Fruit fly (Drosophila melanogaster) whole organism, embryonic: ENCODE results near the gene r-cup.
A peak's percentile ranks its signal among the peaks of the same experiment; 100 is the strongest.

Experiments
- Atf6 ChIP-seq: fragments of 200-800 bp; sonication (Bioruptor generic); IDR thresholded peaks from 2 replicates; pipeline ENCODE4 v1.3.6; 2022; ENCODE audit warnings: missing biosample characterization, missing genetic modification characterization
- CG10654 ChIP-seq: fragments of 200-800 bp; sonication (Bioruptor generic); optimal IDR thresholded peaks from 2 replicates; lab custom pipeline; 2016; ENCODE audit warnings: missing biosample characterization, missing genetic modification characterization
- CG11398 ChIP-seq: fragments of 200-800 bp; sonication (Bioruptor generic); optimal IDR thresholded peaks from 2 replicates; lab custom pipeline; 2016; ENCODE audit warnings: missing biosample characterization, missing genetic modification characterization
- CG11560 ChIP-seq: fragments of 200-800 bp; sonication (Bioruptor generic); IDR thresholded peaks from 3 replicates; pipeline ENCODE4 v1.3.6; 2022; ENCODE audit warnings: missing biosample characterization, missing genetic modification characterization
- CG11723 ChIP-seq: fragments of 200-800 bp; sonication (Bioruptor generic); optimal IDR thresholded peaks from 2 replicates; lab custom pipeline; 2017; ENCODE audit warnings: missing biosample characterization, mild to moderate bottlenecking, missing genetic modification characterization
- CG13624 ChIP-seq: fragments of 200-800 bp; sonication (Bioruptor generic); optimal IDR thresholded peaks from 2 replicates; lab custom pipeline; 2016; ENCODE audit warnings: missing biosample characterization, missing genetic modification characterization
- CG13775 ChIP-seq: fragments of 200-800 bp; sonication (Bioruptor generic); optimal IDR thresholded peaks from 3 replicates; lab custom pipeline; 2017; ENCODE audit warnings: missing biosample characterization, mild to moderate bottlenecking, missing genetic modification characterization
- CG14965 ChIP-seq: fragments of 200-800 bp; sonication (Bioruptor generic); optimal IDR thresholded peaks from 2 replicates; lab custom pipeline; 2016; ENCODE audit warnings: missing biosample characterization, missing genetic modification characterization, borderline replicate concordance
- CG15073 ChIP-seq: fragments of 200-800 bp; sonication (Bioruptor generic); optimal IDR thresholded peaks from 2 replicates; lab custom pipeline; 2016; ENCODE audit warnings: missing biosample characterization, missing genetic modification characterization
- CG15269 ChIP-seq: fragments of 200-800 bp; sonication (Bioruptor generic); optimal IDR thresholded peaks from 2 replicates; lab custom pipeline; 2018; ENCODE audit warnings: missing biosample characterization, mild to moderate bottlenecking, missing genetic modification characterization, moderate library complexity
- CG16815 ChIP-seq: fragments of 200-800 bp; sonication (Bioruptor generic); optimal IDR thresholded peaks from 3 replicates; lab custom pipeline; 2017; ENCODE audit warnings: missing biosample characterization, mild to moderate bottlenecking, missing genetic modification characterization
- CG17612 ChIP-seq: fragments of 200-800 bp; sonication (Bioruptor generic); IDR thresholded peaks from 2 replicates; pipeline ENCODE4 v1.3.6; 2022; ENCODE audit warnings: missing biosample characterization, missing genetic modification characterization
- CG2889 ChIP-seq: fragments of 200-800 bp; sonication (Bioruptor generic); IDR thresholded peaks from 3 replicates; pipeline ENCODE4 v1.3.6; 2022; ENCODE audit warnings: missing biosample characterization, missing genetic modification characterization
- CG30431 ChIP-seq: fragments of 200-800 bp; sonication (Bioruptor generic); optimal IDR thresholded peaks from 2 replicates; lab custom pipeline; 2017; ENCODE audit warnings: missing biosample characterization, missing genetic modification characterization
- CG34224 ChIP-seq: fragments of 200-800 bp; sonication (Bioruptor generic); IDR thresholded peaks from 3 replicates; pipeline ENCODE4 v1.3.6; 2022; ENCODE audit warnings: missing biosample characterization, missing genetic modification characterization; ENCODE audit not compliant: partially characterized antibody
- CG3995 ChIP-seq: fragments of 200-800 bp; sonication (Bioruptor generic); optimal IDR thresholded peaks from 3 replicates; lab custom pipeline; 2016; ENCODE audit warnings: missing biosample characterization, missing genetic modification characterization
- CG4328 ChIP-seq: fragments of 200-800 bp; sonication (Bioruptor generic); optimal IDR thresholded peaks from 3 replicates; lab custom pipeline; 2017; ENCODE audit warnings: missing biosample characterization, missing genetic modification reagents, missing genetic modification characterization
- CG4424 ChIP-seq: fragments of 200-800 bp; sonication (Bioruptor generic); optimal IDR thresholded peaks from 3 replicates; lab custom pipeline; 2016; ENCODE audit warnings: missing biosample characterization, missing genetic modification characterization
- CG5180 ChIP-seq: fragments of 200-800 bp; sonication (Bioruptor generic); optimal IDR thresholded peaks from 3 replicates; lab custom pipeline; 2017; ENCODE audit warnings: missing biosample characterization, missing genetic modification characterization, mild to moderate bottlenecking, moderate library complexity, missing genetic modification reagents
- CG6654 ChIP-seq: fragments of 200-800 bp; sonication (Bioruptor generic); optimal IDR thresholded peaks from 2 replicates; lab custom pipeline; 2017; ENCODE audit warnings: missing biosample characterization, mild to moderate bottlenecking, missing genetic modification characterization
- CG7745 ChIP-seq: fragments of 200-800 bp; sonication (Bioruptor generic); optimal IDR thresholded peaks from 2 replicates; lab custom pipeline; 2018; ENCODE audit warnings: missing biosample characterization, mild to moderate bottlenecking, missing genetic modification characterization, moderate library complexity
- CG9876 ChIP-seq: fragments of 200-800 bp; sonication (Bioruptor generic); optimal IDR thresholded peaks from 2 replicates; lab custom pipeline; 2016; ENCODE audit warnings: missing biosample characterization, missing genetic modification characterization
- Dek ChIP-seq: fragments of 200-800 bp; sonication (Bioruptor generic); optimal IDR thresholded peaks from 3 replicates; lab custom pipeline; 2019; ENCODE audit warnings: missing biosample characterization, mild to moderate bottlenecking, missing genetic modification characterization, moderate library complexity
- ERR ChIP-seq: fragments of 200-800 bp; sonication (Bioruptor generic); optimal IDR thresholded peaks from 2 replicates; lab custom pipeline; 2016; ENCODE audit warnings: missing biosample characterization, missing genetic modification characterization
- HHEX ChIP-seq: fragments of 200-800 bp; sonication (Bioruptor generic); optimal IDR thresholded peaks from 3 replicates; lab custom pipeline; 2017; ENCODE audit warnings: missing biosample characterization, mild to moderate bottlenecking, missing genetic modification characterization, missing genetic modification reagents
- Hr51 ChIP-seq, 2 experiments: fragments of 200-800 bp; sonication (Bioruptor generic); optimal IDR thresholded peaks; 2 replicates in 1 of 2; 3 replicates in 1 of 2; lab custom pipeline; 2016 to 2018; ENCODE audit warnings: missing biosample characterization in 2 of 2, missing genetic modification characterization in 2 of 2, mild to moderate bottlenecking in 1 of 2, moderate library complexity in 1 of 2
- Kr ChIP-seq: fragments of 200-800 bp; sonication (Bioruptor generic); optimal IDR thresholded peaks from 2 replicates; lab custom pipeline; 2017; ENCODE audit warnings: missing biosample characterization, mild to moderate bottlenecking, missing genetic modification characterization
- Nf-YC ChIP-seq: fragments of 200-800 bp; optimal IDR thresholded peaks from 3 replicates; lab custom pipeline; 2019; ENCODE audit warnings: missing biosample characterization, mild to moderate bottlenecking, missing genetic modification characterization, moderate library complexity
- Optix ChIP-seq: fragments of 200-800 bp; sonication (Bioruptor generic); IDR thresholded peaks from 3 replicates; pipeline ENCODE4 v1.3.6; 2022; ENCODE audit warnings: missing biosample characterization, missing genetic modification characterization
- PHDP ChIP-seq: fragments of 200-800 bp; sonication (Bioruptor generic); optimal IDR thresholded peaks from 3 replicates; lab custom pipeline; 2018; ENCODE audit warnings: missing biosample characterization, mild to moderate bottlenecking, missing genetic modification characterization, moderate library complexity
- Poxn ChIP-seq: fragments of 200-800 bp; sonication (Bioruptor generic); IDR thresholded peaks from 2 replicates; pipeline ENCODE4 v1.3.6; 2022; ENCODE audit warnings: missing biosample characterization, missing genetic modification characterization
- bbx ChIP-seq: fragments of 200-800 bp; sonication (Bioruptor generic); IDR thresholded peaks from 2 replicates; pipeline ENCODE4 v1.3.6; 2022; ENCODE audit warnings: missing biosample characterization, missing genetic modification characterization; ENCODE audit not compliant: partially characterized antibody
- dmrt11E ChIP-seq: fragments of 200-800 bp; sonication (Bioruptor generic); optimal IDR thresholded peaks from 3 replicates; lab custom pipeline; 2018; ENCODE audit warnings: missing biosample characterization, mild to moderate bottlenecking, missing genetic modification characterization, moderate library complexity
- dmrt99B ChIP-seq: fragments of 200-800 bp; sonication (Bioruptor generic); optimal IDR thresholded peaks from 2 replicates; lab custom pipeline; 2018; ENCODE audit warnings: missing biosample characterization, mild to moderate bottlenecking, missing genetic modification characterization, moderate library complexity
- eve ChIP-seq, 2 experiments: fragments of >200 bp; optimal IDR thresholded peaks; 2 replicates each; lab custom pipeline; 2017; ENCODE audit warnings: missing biosample characterization in 2 of 2, missing genetic modification characterization in 2 of 2
- gsb ChIP-seq: fragments of 200-800 bp; sonication (Bioruptor generic); IDR thresholded peaks from 2 replicates; pipeline ENCODE4 v1.3.6; 2022; ENCODE audit warnings: missing biosample characterization, missing genetic modification characterization
- gsb-n ChIP-seq: fragments of 200-800 bp; sonication (Bioruptor generic); optimal IDR thresholded peaks from 3 replicates; lab custom pipeline; 2018; ENCODE audit warnings: missing biosample characterization, mild to moderate bottlenecking, missing genetic modification characterization
- jing ChIP-seq: fragments of 200-800 bp; sonication (Bioruptor generic); optimal IDR thresholded peaks from 2 replicates; lab custom pipeline; 2018; ENCODE audit warnings: missing biosample characterization, mild to moderate bottlenecking, missing genetic modification characterization
- lab ChIP-seq: fragments of 200-800 bp; sonication (Bioruptor generic); optimal IDR thresholded peaks from 3 replicates; lab custom pipeline; 2017; ENCODE audit warnings: missing biosample characterization, missing genetic modification characterization, mild to moderate bottlenecking, moderate library complexity, missing genetic modification reagents
- lilli ChIP-seq: fragments of 200-800 bp; sonication (Bioruptor generic); optimal IDR thresholded peaks from 3 replicates; lab custom pipeline; 2016; ENCODE audit warnings: missing biosample characterization, missing genetic modification characterization
- mam ChIP-seq: fragments of 200-800 bp; sonication (Bioruptor generic); optimal IDR thresholded peaks from 3 replicates; lab custom pipeline; 2016; ENCODE audit warnings: missing biosample characterization, missing genetic modification characterization
- nerfin-1 ChIP-seq: fragments of 200-800 bp; sonication (Bioruptor generic); optimal IDR thresholded peaks from 3 replicates; lab custom pipeline; 2019; ENCODE audit warnings: missing biosample characterization, mild to moderate bottlenecking, missing genetic modification characterization, moderate library complexity
- shn ChIP-seq: fragments of 200-800 bp; sonication (Bioruptor generic); optimal IDR thresholded peaks from 3 replicates; lab custom pipeline; 2016; ENCODE audit warnings: missing biosample characterization, missing genetic modification characterization
- sr ChIP-seq: fragments of 200-800 bp; sonication (Bioruptor generic); IDR thresholded peaks from 3 replicates; pipeline ENCODE4 v1.3.6; 2022; ENCODE audit warnings: missing biosample characterization, missing genetic modification characterization
- unc-4 ChIP-seq: fragments of 200-800 bp; sonication (Bioruptor generic); IDR thresholded peaks from 2 replicates; pipeline ENCODE4 v1.3.6; 2022; ENCODE audit warnings: missing biosample characterization, missing genetic modification characterization; ENCODE audit not compliant: partially characterized antibody
- wek ChIP-seq: fragments of 200-800 bp; sonication (Bioruptor generic); optimal IDR thresholded peaks from 3 replicates; lab custom pipeline; 2018; ENCODE audit warnings: missing biosample characterization, mild to moderate bottlenecking, missing genetic modification characterization, moderate library complexity
- wor ChIP-seq: fragments of 200-800 bp; sonication (Bioruptor generic); IDR thresholded peaks from 2 replicates; pipeline ENCODE4 v1.3.6; 2022; ENCODE audit warnings: missing biosample characterization, missing genetic modification characterization
- yki ChIP-seq: fragments of >200 bp; optimal IDR thresholded peaks from 3 replicates; lab custom pipeline; 2018

The r-cup gene

dm6 chrX:21053099-21053715 is 27.5 kb upstream of the r-cup start (continued):
- peak; percentile 76 for TF ChIP-seq CG11723
- peak; percentile 28 for TF ChIP-seq CG6654 (GFP tag; lab: Kevin White, UChicago)
- peak; percentile 69 for TF ChIP-seq CG9876
- peak; percentile 64 for TF ChIP-seq CG3995
- TF ChIP-seq mam = peak; percentile 74
- peak; percentile 6 for TF ChIP-seq CG7745 (tag; lab: Kevin White, UChicago)
- TF ChIP-seq lab (GFP tag; lab: Kevin White, UChicago) = peak; percentile 89
- peak; percentile 64 for TF ChIP-seq CG11398 (GFP tag; lab: Kevin White, UChicago)
- peak; percentile 59 for TF ChIP-seq gsb-n (tag; lab: Kevin White, UChicago)
- 0 out of 3 replicates have a peak, but pooled peaks have one; percentile 35 for TF ChIP-seq CG11560 (tag; lab: Robert Waterston, UW)
- peak; percentile 51 for TF ChIP-seq CG10654 (GFP tag; lab: Kevin White, UChicago)
- peak; percentile 84 for TF ChIP-seq CG4328 (GFP tag; lab: Kevin White, UChicago)
- TF ChIP-seq CG2889 (GFP tag; lab: Robert Waterston, UW) = no peak; the same call in 2 of the 3 replicates
- TF ChIP-seq gsb (GFP tag; lab: Robert Waterston, UW) = peak; percentile 44; the same call in 1 of the 2 replicates
- peak; percentile 35 for TF ChIP-seq Dek
- TF ChIP-seq shn = peak; percentile 68
- peak; percentile 61; the same call in 1 of the 2 replicates for TF ChIP-seq Atf6 (GFP tag; lab: Robert Waterston, UW)
- no peak for TF ChIP-seq wor (GFP tag; lab: Robert Waterston, UW)
- peak; percentile 55 for TF ChIP-seq dmrt11E (tag; lab: Kevin White, UChicago)
- peak; percentile 26 for TF ChIP-seq Kr
- TF ChIP-seq CG34224 (GFP tag; lab: Robert Waterston, UW) = peak; percentile 63
- peak; percentile 69 for TF ChIP-seq nerfin-1
- TF ChIP-seq CG15073 (GFP tag; lab: Kevin White, UChicago) = no peak
- peak; percentile 16 for TF ChIP-seq CG14965
- no peak for TF ChIP-seq yki
- peak; percentile 55 to 69 for TF ChIP-seq Hr51 (GFP tag; optimal IDR thresholded peaks at IDR 0.05; lab: Kevin White, UChicago)
- peak; percentile 71 for TF ChIP-seq CG13624
- peak; percentile 36 for TF ChIP-seq Nf-YC (tag; lab: Kevin White, UChicago)
- TF ChIP-seq CG16815 (GFP tag; lab: Kevin White, UChicago) = no peak
- peak; percentile 50 for TF ChIP-seq CG30431 (GFP tag; lab: Kevin White, UChicago)
- peak; percentile 58 for TF ChIP-seq CG5180
- TF ChIP-seq ERR (GFP tag; lab: Kevin White, UChicago) = peak; percentile 62
- TF ChIP-seq unc-4 (GFP tag; lab: Robert Waterston, UW) = peak; percentile 74
- peak; percentile 71 for TF ChIP-seq CG15269 (tag; lab: Kevin White, UChicago)
- TF ChIP-seq sr (GFP tag; lab: Robert Waterston, UW) = peak; percentile 81; the same call in 2 of the 3 replicates
- TF ChIP-seq PHDP (tag; lab: Kevin White, UChicago) = peak; percentile 78
- peak; percentile 82 for TF ChIP-seq CG13775 (GFP tag; lab: Kevin White, UChicago)
- peak; percentile 64 for TF ChIP-seq dmrt99B (tag; lab: Kevin White, UChicago)
- TF ChIP-seq jing (GFP tag; lab: Kevin White, UChicago) = no peak
- peak; percentile 89 for TF ChIP-seq wek (GFP tag; lab: Kevin White, UChicago)
- peak; percentile 62; the same call in 1 of the 3 replicates for TF ChIP-seq Optix (GFP tag; lab: Robert Waterston, UW)
- peak; percentile 79 for TF ChIP-seq bbx
- TF ChIP-seq eve (GFP tag; optimal IDR thresholded peaks at IDR 0.05; lab: Kevin White, UChicago) = no peak
- TF ChIP-seq Poxn (GFP tag; lab: Robert Waterston, UW) = no peak
- peak; percentile 14; the same call in 1 of the 2 replicates for TF ChIP-seq CG17612 (GFP tag; lab: Robert Waterston, UW)
- peak; percentile 90 for TF ChIP-seq HHEX (GFP tag; lab: Kevin White, UChicago)
- TF ChIP-seq CG4424 (GFP tag; lab: Kevin White, UChicago) = peak; percentile 74
- TF ChIP-seq lilli (GFP tag; lab: Kevin White, UChicago) = peak; percentile 72
